Worm (Caenorhabditis elegans) whole organism, young adult: Measurements from ENCODE around the gene C16A3.2.

ENCODE experiments used
- B0035.1 ChIP-seq: sonication (generic microtip); optimal IDR thresholded peaks from 2 replicates; lab custom pipeline; 2016; ENCODE audit warnings: missing genetic modification characterization, mild to moderate bottlenecking, missing compliant biosample characterization, missing genotype, missing genetic modification reagents
- B0261.1 ChIP-seq: sonication (generic microtip); optimal IDR thresholded peaks from 2 replicates; lab custom pipeline; 2016; ENCODE audit warnings: mild to moderate bottlenecking, missing genetic modification characterization, moderate library complexity, missing compliant biosample characterization
- F10E7.11 ChIP-seq: sonication (generic microtip); optimal IDR thresholded peaks from 2 replicates; lab custom pipeline; 2017; ENCODE audit warnings: mild to moderate bottlenecking, missing genetic modification characterization, moderate library complexity, missing compliant biosample characterization
- F22D6.2 ChIP-seq: sonication (generic microtip); optimal IDR thresholded peaks from 2 replicates; lab custom pipeline; 2016; ENCODE audit warnings: mild to moderate bottlenecking, missing genetic modification characterization, missing compliant biosample characterization
- F23B12.7 ChIP-seq: sonication (generic microtip); optimal IDR thresholded peaks from 2 replicates; lab custom pipeline; 2017; ENCODE audit warnings: missing genetic modification characterization, mild to moderate bottlenecking, missing compliant biosample characterization, antibody characterized with exemption, moderate library complexity; ENCODE audit not compliant: insufficient read depth
- F37B4.10 ChIP-seq: fragments of 200-800 bp; sonication (Bioruptor generic); IDR thresholded peaks from 2 replicates; pipeline ENCODE4 v1.3.6; 2022; ENCODE audit warnings: missing genetic modification characterization, missing compliant biosample characterization
- F49E8.2 ChIP-seq: sonication (generic microtip); optimal IDR thresholded peaks from 3 replicates; lab custom pipeline; 2017; ENCODE audit warnings: missing genetic modification characterization, mild to moderate bottlenecking, missing compliant biosample characterization, antibody characterized with exemption, moderate library complexity; ENCODE audit not compliant: insufficient read depth
- F55B11.4 ChIP-seq: sonication (generic microtip); optimal IDR thresholded peaks from 2 replicates; lab custom pipeline; 2016; ENCODE audit warnings: missing compliant biosample characterization, missing genetic modification characterization, borderline replicate concordance; ENCODE audit not compliant: insufficient read depth
- F57A8.1 ChIP-seq: fragments of 200-800 bp; sonication (Bioruptor generic); optimal IDR thresholded peaks from 2 replicates; lab custom pipeline; 2018; ENCODE audit warnings: mild to moderate bottlenecking, missing genetic modification characterization, moderate library complexity, missing compliant biosample characterization
- Y53F4B.3 ChIP-seq: fragments of 200-800 bp; sonication (Bioruptor generic); IDR thresholded peaks from 2 replicates; pipeline ENCODE4 v1.3.6; 2022; ENCODE audit warnings: missing genetic modification reagents, missing genetic modification characterization, missing compliant biosample characterization
- Y53G8AR.9 ChIP-seq: fragments of 200-800 bp; sonication (Bioruptor generic); conservative IDR thresholded peaks from 2 replicates; pipeline ENCODE4 v1.3.6; 2022; ENCODE audit warnings: missing genetic modification reagents, missing genetic modification characterization, missing compliant biosample characterization
- ZK185.1 ChIP-seq: sonication (generic microtip); optimal IDR thresholded peaks from 2 replicates; lab custom pipeline; 2016; ENCODE audit warnings: mild to moderate bottlenecking, missing genetic modification characterization, missing compliant biosample characterization; ENCODE audit not compliant: poor library complexity, severe bottlenecking
- aptf-2 ChIP-seq: fragments of 200-800 bp; sonication (Bioruptor generic); conservative IDR thresholded peaks from 2 replicates; pipeline ENCODE4 v1.3.6; 2022; ENCODE audit warnings: missing genetic modification reagents, missing genetic modification characterization, missing compliant biosample characterization
- attf-6 ChIP-seq: fragments of 200-800 bp; sonication (Bioruptor generic); IDR thresholded peaks from 2 replicates; pipeline ENCODE4 v1.3.6; 2022; ENCODE audit warnings: missing genetic modification reagents, missing genetic modification characterization, missing compliant biosample characterization
- bed-2 ChIP-seq: fragments of 200-800 bp; sonication (Bioruptor generic); IDR thresholded peaks from 2 replicates; pipeline ENCODE4 v1.3.6; 2022; ENCODE audit warnings: missing genetic modification reagents, missing genetic modification characterization, missing compliant biosample characterization
- ceh-27 ChIP-seq: fragments of 200-800 bp; sonication (Bioruptor generic); optimal IDR thresholded peaks from 2 replicates; lab custom pipeline; 2018; ENCODE audit warnings: mild to moderate bottlenecking, missing genetic modification characterization, moderate library complexity, missing compliant biosample characterization
- ceh-58 ChIP-seq: fragments of 200-800 bp; sonication (Bioruptor generic); IDR thresholded peaks from 2 replicates; pipeline ENCODE4 v1.3.6; 2022; ENCODE audit warnings: missing genetic modification characterization, missing compliant biosample characterization
- chd-7 ChIP-seq: sonication (generic microtip); optimal IDR thresholded peaks from 2 replicates; lab custom pipeline; 2016; ENCODE audit warnings: mild to moderate bottlenecking, missing genetic modification characterization, moderate library complexity, missing compliant biosample characterization
- die-1 ChIP-seq: sonication (generic microtip); optimal IDR thresholded peaks from 2 replicates; lab custom pipeline; 2016; ENCODE audit warnings: missing genotype, mild to moderate bottlenecking, missing genetic modification characterization, missing compliant biosample characterization
- egl-18 ChIP-seq: fragments of 200-800 bp; sonication (Bioruptor generic); IDR thresholded peaks from 2 replicates; pipeline ENCODE4 v1.3.6; 2022; ENCODE audit warnings: missing genetic modification reagents, missing genetic modification characterization, missing compliant biosample characterization
- egl-44 ChIP-seq: fragments of 200-800 bp; sonication (Bioruptor generic); IDR thresholded peaks from 2 replicates; pipeline ENCODE4 v1.3.6; 2022; ENCODE audit warnings: missing genetic modification reagents, missing genetic modification characterization, missing compliant biosample characterization
- ekl-4 ChIP-seq: fragments of 200-800 bp; sonication (Bioruptor generic); IDR thresholded peaks from 2 replicates; pipeline ENCODE4 v1.3.6; 2022; ENCODE audit warnings: missing genetic modification reagents, missing genetic modification characterization, missing compliant biosample characterization
- hrde-1 ChIP-seq: sonication (generic microtip); optimal IDR thresholded peaks from 2 replicates; lab custom pipeline; 2016; ENCODE audit warnings: missing genetic modification characterization, mild to moderate bottlenecking, missing compliant biosample characterization, moderate library complexity, missing genotype, missing genetic modification reagents, borderline replicate concordance
- hsf-1 ChIP-seq: fragments of 200-800 bp; sonication (Bioruptor generic); IDR thresholded peaks from 2 replicates; pipeline ENCODE4 v1.3.6; 2022; ENCODE audit warnings: missing genetic modification reagents, missing genetic modification characterization, missing compliant biosample characterization
- lag-1 ChIP-seq: fragments of 200-800 bp; sonication (Bioruptor generic); IDR thresholded peaks from 2 replicates; pipeline ENCODE4 v1.3.6; 2022; ENCODE audit warnings: missing genetic modification reagents, missing genetic modification characterization, missing compliant biosample characterization
- lin-40 ChIP-seq: sonication (generic microtip); optimal IDR thresholded peaks from 2 replicates; lab custom pipeline; 2016; ENCODE audit warnings: missing genetic modification characterization, mild to moderate bottlenecking, missing compliant biosample characterization, missing genotype, missing genetic modification reagents
- lin-54 ChIP-seq: fragments of 200-800 bp; sonication (Bioruptor generic); optimal IDR thresholded peaks from 2 replicates; lab custom pipeline; 2018; ENCODE audit warnings: mild to moderate bottlenecking, missing genetic modification characterization, missing compliant biosample characterization
- lir-1 ChIP-seq: fragments of 200-800 bp; sonication (Bioruptor generic); conservative IDR thresholded peaks from 2 replicates; pipeline ENCODE4 v1.3.6; 2022; ENCODE audit warnings: missing genetic modification reagents, missing genetic modification characterization, missing compliant biosample characterization
- madf-6 ChIP-seq: fragments of 200-800 bp; sonication (Bioruptor generic); IDR thresholded peaks from 2 replicates; pipeline ENCODE4 v1.3.6; 2022; ENCODE audit warnings: missing genetic modification reagents, missing genetic modification characterization, missing compliant biosample characterization
- mcd-1 ChIP-seq: fragments of 200-800 bp; sonication (Bioruptor generic); IDR thresholded peaks from 2 replicates; pipeline ENCODE4 v1.3.6; 2022; ENCODE audit warnings: missing genetic modification reagents, missing genetic modification characterization, missing compliant biosample characterization
- mel-28 ChIP-seq: sonication (generic microtip); optimal IDR thresholded peaks from 2 replicates; lab custom pipeline; 2016; ENCODE audit warnings: borderline replicate concordance, mild to moderate bottlenecking, missing genetic modification characterization, missing compliant biosample characterization
- mes-4 ChIP-seq: sonication (generic microtip); optimal IDR thresholded peaks from 2 replicates; lab custom pipeline; 2016; ENCODE audit warnings: missing genotype, missing genetic modification characterization, missing compliant biosample characterization
- mxl-1 ChIP-seq: sonication (generic microtip); optimal IDR thresholded peaks from 2 replicates; lab custom pipeline; 2016; ENCODE audit warnings: missing genetic modification characterization, missing compliant biosample characterization
- nfya-1 ChIP-seq: sonication (generic microtip); optimal IDR thresholded peaks from 2 replicates; lab custom pipeline; 2017; ENCODE audit warnings: antibody characterized with exemption, missing compliant biosample characterization, missing genetic modification characterization, borderline replicate concordance; ENCODE audit not compliant: insufficient read depth
- nfyb-1 ChIP-seq: fragments of 200-800 bp; sonication (Bioruptor generic); IDR thresholded peaks from 2 replicates; pipeline ENCODE4 v1.3.6; 2022; ENCODE audit warnings: missing genetic modification reagents, missing genetic modification characterization, missing compliant biosample characterization
- nhr-179 ChIP-seq: sonication (generic microtip); optimal IDR thresholded peaks from 2 replicates; lab custom pipeline; 2016; ENCODE audit warnings: mild to moderate bottlenecking, missing genetic modification characterization, missing compliant biosample characterization
- nhr-27 ChIP-seq: fragments of 200-800 bp; sonication (Bioruptor generic); optimal IDR thresholded peaks from 2 replicates; lab custom pipeline; 2018; ENCODE audit warnings: mild to moderate bottlenecking, missing genetic modification characterization, moderate library complexity, missing compliant biosample characterization
- pbrm-1 ChIP-seq: fragments of 200-800 bp; sonication (Bioruptor generic); IDR thresholded peaks from 2 replicates; pipeline ENCODE4 v1.3.6; 2022; ENCODE audit warnings: missing genetic modification reagents, missing genetic modification characterization, missing compliant biosample characterization
- repo-1 ChIP-seq: sonication (generic microtip); optimal IDR thresholded peaks from 2 replicates; lab custom pipeline; 2017; ENCODE audit warnings: mild to moderate bottlenecking, missing genetic modification characterization, missing compliant biosample characterization
- sdz-38 ChIP-seq: sonication (generic microtip); optimal IDR thresholded peaks from 2 replicates; lab custom pipeline; 2016; ENCODE audit warnings: missing genotype, missing genetic modification characterization, missing compliant biosample characterization
- snpc-3.4 ChIP-seq: sonication (generic microtip); optimal IDR thresholded peaks from 2 replicates; lab custom pipeline; 2017; ENCODE audit warnings: missing genetic modification characterization, mild to moderate bottlenecking, missing compliant biosample characterization, antibody characterized with exemption, moderate library complexity, missing genotype, missing genetic modification reagents
- tbp1 ChIP-seq: fragments of 200-800 bp; sonication (Bioruptor generic); optimal IDR thresholded peaks from 2 replicates; lab custom pipeline; 2018; ENCODE audit warnings: mild to moderate bottlenecking, missing genetic modification characterization, missing compliant biosample characterization
- zfh-2 ChIP-seq: fragments of 200-800 bp; sonication (Bioruptor generic); conservative IDR thresholded peaks from 2 replicates; pipeline ENCODE4 v1.3.6; 2022; ENCODE audit warnings: missing genetic modification reagents, missing genetic modification characterization, missing compliant biosample characterization
- ztf-25 ChIP-seq: fragments of 200-800 bp; sonication (Bioruptor generic); IDR thresholded peaks from 2 replicates; pipeline ENCODE4 v1.3.6; 2022; ENCODE audit warnings: missing genetic modification reagents, missing genetic modification characterization, missing compliant biosample characterization
- ztf-6 ChIP-seq: fragments of 200-800 bp; sonication (Bioruptor generic); IDR thresholded peaks from 2 replicates; pipeline ENCODE4 v1.3.6; 2022; ENCODE audit warnings: missing genetic modification reagents, missing genetic modification characterization, missing compliant biosample characterization

Gene C16A3.2

DNA sequence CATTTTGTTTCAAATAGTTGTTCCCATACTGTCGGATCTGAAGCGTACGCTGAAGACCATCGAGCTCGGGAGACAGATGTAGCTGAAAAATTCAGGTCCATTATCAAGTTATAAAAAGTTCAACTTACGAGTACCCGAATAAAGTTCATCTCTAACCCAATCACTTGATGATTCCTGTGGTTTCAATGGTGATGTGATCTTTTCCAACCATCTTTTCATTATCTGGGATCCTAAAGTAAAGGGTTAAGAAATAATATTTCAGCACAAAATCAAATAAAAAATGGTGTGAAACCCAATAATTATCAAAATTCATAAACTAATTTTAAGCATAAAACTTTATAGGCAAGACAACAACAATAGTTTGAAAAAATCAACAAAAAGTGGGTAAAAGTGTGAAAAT lies 37.6 kb downstream of the C16A3.2 start, which contains the start of gene C05D11.8:
TSS of gene C05D11.8 (minus strand) at position 101 of the 400 bp plus-strand sequence.
- TF ChIP-seq F37B4.10 (GFP tag; lab: Robert Waterston, UW) (no peak), F49E8.2 (tag; lab: Kevin White, UChicago) (no peak), F55B11.4 (no peak), ZK185.1 (no peak), nhr-179 (tag; lab: Kevin White, UChicago) (no peak)

DNA sequence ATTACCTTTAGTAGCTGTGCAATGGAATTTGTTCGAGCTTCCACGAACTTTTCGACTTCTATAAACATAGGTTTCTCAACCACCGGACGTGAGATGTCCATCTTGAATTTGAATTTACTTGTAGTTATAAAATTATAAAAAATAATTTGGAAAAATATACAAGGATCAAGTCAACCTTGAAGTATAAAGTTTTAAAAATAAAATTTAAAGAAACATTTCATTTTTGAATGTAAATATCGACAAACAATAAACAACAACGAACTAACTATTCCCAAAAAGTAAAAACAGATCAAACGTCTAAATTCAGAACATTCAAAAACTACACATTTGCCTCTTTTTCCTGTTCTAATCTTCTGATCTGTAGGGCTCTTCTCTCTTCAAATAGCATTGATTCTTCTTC lies 41.2 kb downstream of the C16A3.2 start, which contains the start of gene popl-1:
TSS of gene popl-1 (minus strand) at position 101 of the 400 bp plus-strand sequence.
- TF ChIP-seq repo-1 (tag; lab: Kevin White, UChicago): no peak
- TF ChIP-seq aptf-2 (GFP tag; lab: Robert Waterston, UW): no peak
- TF ChIP-seq bed-2 (GFP tag; lab: Robert Waterston, UW): no peak
- no peak for TF ChIP-seq mxl-1 (tag; lab: Kevin White, UChicago)
- no peak for TF ChIP-seq nhr-27
- TF ChIP-seq nfya-1 (tag; lab: Kevin White, UChicago): no peak
- no peak for TF ChIP-seq Y53F4B.3 (GFP tag; lab: Robert Waterston, UW)
- TF ChIP-seq lin-54 (GFP tag; lab: Kevin White, UChicago): no peak
- no peak for TF ChIP-seq chd-7 (tag; lab: Kevin White, UChicago)
- no peak for TF ChIP-seq B0261.1 (tag; lab: Kevin White, UChicago)
- no peak for TF ChIP-seq egl-44
- no peak for TF ChIP-seq sdz-38 (tag; lab: Kevin White, UChicago)
- no peak for TF ChIP-seq hsf-1 (GFP tag; lab: Robert Waterston, UW)
- no peak for TF ChIP-seq tbp1 (GFP tag; lab: Kevin White, UChicago)
- TF ChIP-seq F22D6.2 (tag; lab: Kevin White, UChicago): no peak
- no peak for TF ChIP-seq die-1 (tag; lab: Kevin White, UChicago)
- no peak for TF ChIP-seq lir-1 (GFP tag; lab: Robert Waterston, UW)
- TF ChIP-seq B0035.1 (tag; lab: Kevin White, UChicago): no peak
- no peak for TF ChIP-seq pbrm-1 (GFP tag; lab: Robert Waterston, UW)
- TF ChIP-seq, all 124 proteins: peak for 0

DNA sequence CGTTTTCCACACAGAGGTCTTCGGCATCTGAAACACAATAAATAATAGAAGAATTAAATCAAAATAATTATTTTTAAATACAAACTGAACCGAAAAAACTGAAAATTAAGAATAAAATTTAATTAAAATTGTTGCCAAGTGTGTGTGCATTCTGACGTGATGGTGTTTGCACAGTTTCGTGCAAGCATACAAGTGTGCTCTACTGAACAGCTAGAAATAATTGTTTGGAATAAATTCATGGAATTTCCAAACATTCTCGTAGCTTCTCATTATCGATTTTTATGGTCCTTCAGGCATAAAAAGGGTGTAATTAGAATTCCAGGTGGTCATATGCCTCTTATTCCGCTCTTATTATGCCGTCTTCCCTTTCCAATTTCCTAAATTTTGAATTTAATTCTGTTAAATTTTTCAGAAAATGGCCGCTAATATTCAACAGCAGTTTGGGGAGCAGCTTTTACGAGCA lies 42.2 kb downstream of the C16A3.2 start, which contains the start of the genes mrps-17 and txdc-9:
TSS of gene mrps-17 (minus strand) at position 33 of the 463 bp plus-strand sequence.
TSS of gene txdc-9 (plus strand) at position 413 of the 463 bp plus-strand sequence.
- TF ChIP-seq B0035.1 (tag; lab: Kevin White, UChicago) (no peak), F10E7.11 (tag; lab: Kevin White, UChicago) (no peak), Y53G8AR.9 (no peak), attf-6 (GFP tag; lab: Robert Waterston, UW) (no peak), repo-1 (tag; lab: Kevin White, UChicago) (no peak), snpc-3.4 (peak; percentile 20), ceh-27 (GFP tag; lab: Kevin White, UChicago) (peak; percentile 55), madf-6 (GFP tag; lab: Robert Waterston, UW) (peak; percentile 16; the same call in 1 of the 2 replicates), F57A8.1 (no peak), mcd-1 (GFP tag; lab: Robert Waterston, UW) (peak; percentile 82), F23B12.7 (tag; lab: Kevin White, UChicago) (peak; percentile 85), pbrm-1 (GFP tag; lab: Robert Waterston, UW) (no peak), nfyb-1 (GFP tag; lab: Robert Waterston, UW) (no peak), ceh-58 (GFP tag; lab: Robert Waterston, UW) (no peak), mes-4 (tag; lab: Kevin White, UChicago) (no peak), hrde-1 (tag; lab: Kevin White, UChicago) (no peak), mel-28 (tag; lab: Kevin White, UChicago) (no peak), ztf-25 (GFP tag; lab: Robert Waterston, UW) (no peak), aptf-2 (GFP tag; lab: Robert Waterston, UW) (no peak), lin-40 (tag; lab: Kevin White, UChicago) (peak; percentile 33), die-1 (tag; lab: Kevin White, UChicago) (no peak), lag-1 (GFP tag; lab: Robert Waterston, UW) (no peak), egl-18 (GFP tag; lab: Robert Waterston, UW) (no peak), ztf-6 (GFP tag; lab: Robert Waterston, UW) (no peak), ekl-4 (GFP tag; lab: Robert Waterston, UW) (no peak), zfh-2 (GFP tag; lab: Robert Waterston, UW) (no peak)
